Worm (Caenorhabditis elegans): ENCODE results near the gene slc-25A32.

DNA sequence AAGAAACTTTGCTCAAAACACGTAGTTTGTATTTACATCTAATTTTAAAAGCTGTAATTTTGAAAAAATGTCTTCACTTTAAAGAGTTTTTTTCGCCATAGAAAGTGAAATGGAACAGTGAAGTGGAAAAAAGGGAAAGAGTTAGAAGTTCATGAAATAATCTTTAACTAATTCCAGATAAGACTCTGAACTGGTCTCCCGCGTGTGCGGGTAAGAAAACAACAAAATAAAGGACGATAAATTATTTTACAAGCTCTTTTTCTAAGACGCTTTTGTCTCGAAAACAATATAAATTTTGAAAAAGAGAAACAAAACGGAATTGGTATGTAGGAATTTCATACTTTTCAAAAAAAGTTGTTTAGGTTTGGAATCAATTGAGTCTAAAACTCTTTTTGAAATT, 40.6 kb downstream of the slc-25A32 start:
- TF ChIP-seq K12H6.12 (tag; optimal IDR thresholded peaks at IDR 0.05) (no peak), cebp-2 (GFP tag; IDR thresholded peaks at IDR 0.05) (no peak), nfyb-1 (GFP tag; IDR thresholded peaks at IDR 0.05) (no peak), D2030.7 (GFP tag; IDR thresholded peaks at IDR 0.05) (no peak), ztf-26 (tag; optimal IDR thresholded peaks at IDR 0.05) (no peak), F57C9.4 (tag; optimal IDR thresholded peaks at IDR 0.05) (no peak), rcor-1 (GFP tag; IDR thresholded peaks at IDR 0.05) (no peak), ama-1 (optimal IDR thresholded peaks at IDR 0.05) (no peak), ama-1 (GFP tag; optimal IDR thresholded peaks at IDR 0.05) (no peak), unc-130 (GFP tag; optimal IDR thresholded peaks at IDR 0.05) (no peak)

Data from whole organism, young adult.